Fruit fly (Drosophila melanogaster) whole organism, embryonic: ENCODE measurements around the gene Ppt1.

Experiments
- Ada2b ChIP-seq: fragments of 200-800 bp; sonication (Bioruptor generic); IDR thresholded peaks from 2 replicates; pipeline ENCODE4 v1.3.6; 2022; ENCODE audit warnings: missing biosample characterization, missing genetic modification characterization
- Atf-2 ChIP-seq: fragments of 200-800 bp; sonication (Bioruptor generic); optimal IDR thresholded peaks from 2 replicates; lab custom pipeline; 2016; ENCODE audit warnings: missing biosample characterization, missing genetic modification characterization
- Atf6 ChIP-seq: fragments of 200-800 bp; sonication (Bioruptor generic); IDR thresholded peaks from 2 replicates; pipeline ENCODE4 v1.3.6; 2022; ENCODE audit warnings: missing biosample characterization, missing genetic modification characterization
- CG10462 ChIP-seq: fragments of 200-800 bp; sonication (Bioruptor generic); optimal IDR thresholded peaks from 2 replicates; lab custom pipeline; 2016; ENCODE audit warnings: missing biosample characterization, missing genetic modification characterization
- CG13894 ChIP-seq: fragments of 200-800 bp; sonication (Bioruptor generic); optimal IDR thresholded peaks from 3 replicates; lab custom pipeline; 2018; ENCODE audit warnings: missing biosample characterization, mild to moderate bottlenecking, missing genetic modification characterization, moderate library complexity
- CG14441 ChIP-seq: fragments of 200-800 bp; sonication (Bioruptor generic); IDR thresholded peaks from 2 replicates; pipeline ENCODE4 v1.3.6; 2022; ENCODE audit warnings: missing biosample characterization, missing genetic modification characterization
- CG17359 ChIP-seq: fragments of 200-800 bp; sonication (Bioruptor generic); optimal IDR thresholded peaks from 3 replicates; lab custom pipeline; 2018; ENCODE audit warnings: missing biosample characterization, mild to moderate bottlenecking, missing genetic modification characterization, moderate library complexity
- CG1792 ChIP-seq: fragments of 200-800 bp; sonication (Bioruptor generic); optimal IDR thresholded peaks from 2 replicates; lab custom pipeline; 2016; ENCODE audit warnings: missing biosample characterization, missing genetic modification characterization
- CG2199 ChIP-seq: fragments of 200-800 bp; sonication (Bioruptor generic); IDR thresholded peaks from 3 replicates; pipeline ENCODE4 v1.3.6; 2022; ENCODE audit warnings: missing biosample characterization, missing genetic modification characterization
- CG3281 ChIP-seq: fragments of 200-800 bp; sonication (Bioruptor generic); optimal IDR thresholded peaks from 3 replicates; lab custom pipeline; 2017; ENCODE audit warnings: missing biosample characterization, mild to moderate bottlenecking, missing genetic modification characterization
- CG34224 ChIP-seq: fragments of 200-800 bp; sonication (Bioruptor generic); IDR thresholded peaks from 3 replicates; pipeline ENCODE4 v1.3.6; 2022; ENCODE audit warnings: missing biosample characterization, missing genetic modification characterization; ENCODE audit not compliant: partially characterized antibody
- CG6683 ChIP-seq: fragments of 200-800 bp; sonication (Bioruptor generic); optimal IDR thresholded peaks from 2 replicates; lab custom pipeline; 2017; ENCODE audit warnings: missing biosample characterization, mild to moderate bottlenecking, missing genetic modification characterization, missing genetic modification reagents
- CG6813 ChIP-seq: fragments of 200-800 bp; sonication (Bioruptor generic); optimal IDR thresholded peaks from 2 replicates; lab custom pipeline; 2017; ENCODE audit warnings: missing biosample characterization, missing genetic modification characterization, mild to moderate bottlenecking, moderate library complexity, missing genetic modification reagents
- CG7786 ChIP-seq: fragments of 200-800 bp; sonication (Bioruptor generic); optimal IDR thresholded peaks from 2 replicates; lab custom pipeline; 2016; ENCODE audit warnings: missing biosample characterization, missing genetic modification characterization
- CG8290 ChIP-seq, 3 experiments: fragments of 200-800 bp; sonication (Bioruptor generic); optimal IDR thresholded peaks; 2 replicates each; lab custom pipeline; 2016 to 2019; ENCODE audit warnings: missing biosample characterization in 3 of 3, missing genetic modification characterization in 3 of 3, mild to moderate bottlenecking in 2 of 3, moderate library complexity in 1 of 3
- CG9437 ChIP-seq: fragments of 200-800 bp; sonication (Bioruptor generic); optimal IDR thresholded peaks from 2 replicates; lab custom pipeline; 2018; ENCODE audit warnings: missing biosample characterization, mild to moderate bottlenecking, missing genetic modification characterization
- CG9797 ChIP-seq: fragments of 200-800 bp; sonication (Bioruptor generic); optimal IDR thresholded peaks from 3 replicates; lab custom pipeline; 2018; ENCODE audit warnings: missing biosample characterization, mild to moderate bottlenecking, missing genetic modification characterization
- Chrac-16 ChIP-seq: fragments of 200-800 bp; sonication (Bioruptor generic); optimal IDR thresholded peaks from 3 replicates; lab custom pipeline; 2016; ENCODE audit warnings: missing biosample characterization, missing genetic modification characterization
- D19A ChIP-seq: fragments of 200-800 bp; optimal IDR thresholded peaks from 3 replicates; lab custom pipeline; 2019; ENCODE audit warnings: missing biosample characterization, mild to moderate bottlenecking, missing genetic modification characterization, moderate library complexity
- Deaf1 ChIP-seq: fragments of 200-800 bp; optimal IDR thresholded peaks from 3 replicates; lab custom pipeline; 2019; ENCODE audit warnings: missing biosample characterization, mild to moderate bottlenecking, missing genetic modification characterization, moderate library complexity
- Dp ChIP-seq: fragments of 200-800 bp; sonication (Bioruptor generic); optimal IDR thresholded peaks from 2 replicates; lab custom pipeline; 2018; ENCODE audit warnings: missing biosample characterization, mild to moderate bottlenecking, missing genetic modification characterization, moderate library complexity
- E2f1 ChIP-seq: fragments of 200-800 bp; sonication (Bioruptor generic); IDR thresholded peaks from 2 replicates; pipeline ENCODE4 v1.3.6; 2022; ENCODE audit warnings: missing biosample characterization, missing genetic modification characterization
- Hey ChIP-seq: fragments of 200-800 bp; sonication (Bioruptor generic); optimal IDR thresholded peaks from 3 replicates; lab custom pipeline; 2018; ENCODE audit warnings: missing biosample characterization, mild to moderate bottlenecking, missing genetic modification characterization
- Hmr ChIP-seq: fragments of 200-800 bp; sonication (Bioruptor generic); optimal IDR thresholded peaks from 3 replicates; lab custom pipeline; 2017; ENCODE audit warnings: mild to moderate bottlenecking, missing biosample characterization, missing genetic modification reagents, missing genetic modification characterization
- MTF-1 ChIP-seq: fragments of 200-800 bp; sonication (Bioruptor generic); optimal IDR thresholded peaks from 2 replicates; lab custom pipeline; 2018; ENCODE audit warnings: missing biosample characterization, mild to moderate bottlenecking, missing genetic modification characterization, borderline replicate concordance
- Max ChIP-seq: fragments of 200-800 bp; sonication (Bioruptor generic); optimal IDR thresholded peaks from 2 replicates; lab custom pipeline; 2016; ENCODE audit warnings: missing biosample characterization, mild to moderate bottlenecking, missing genetic modification characterization
- Nf-YB ChIP-seq: fragments of 200-800 bp; sonication (Bioruptor generic); optimal IDR thresholded peaks from 3 replicates; lab custom pipeline; 2019; ENCODE audit warnings: missing biosample characterization, mild to moderate bottlenecking, missing genetic modification characterization, moderate library complexity
- Rx ChIP-seq: fragments of 200-800 bp; sonication (Bioruptor generic); IDR thresholded peaks from 2 replicates; pipeline ENCODE4 v1.3.6; 2022; ENCODE audit warnings: missing biosample characterization, missing genetic modification characterization
- Trl ChIP-seq, 3 experiments: fragments of >200 bp in 2 of 3; fragments of 200-800 bp in 1 of 3; sonication (Bioruptor generic) in 1 of 3; optimal IDR thresholded peaks; 2 replicates in 1 of 3; 3 replicates in 2 of 3; lab custom pipeline; 2016 to 2017; ENCODE audit warnings: missing biosample characterization in 1 of 3, missing genetic modification characterization in 1 of 3
- Xrp1 ChIP-seq: fragments of 200-800 bp; sonication (Bioruptor generic); IDR thresholded peaks from 2 replicates; pipeline ENCODE4 v1.3.6; 2022; ENCODE audit warnings: missing biosample characterization, missing genetic modification characterization
- bbx ChIP-seq: fragments of 200-800 bp; sonication (Bioruptor generic); IDR thresholded peaks from 2 replicates; pipeline ENCODE4 v1.3.6; 2022; ENCODE audit warnings: missing biosample characterization, missing genetic modification characterization; ENCODE audit not compliant: partially characterized antibody
- caup ChIP-seq: fragments of 200-800 bp; sonication (Bioruptor generic); optimal IDR thresholded peaks from 3 replicates; lab custom pipeline; 2017; ENCODE audit warnings: missing biosample characterization, mild to moderate bottlenecking, missing genetic modification characterization, moderate library complexity; ENCODE audit not compliant: severe bottlenecking
- disco-r ChIP-seq: fragments of 200-800 bp; sonication (Bioruptor generic); optimal IDR thresholded peaks from 2 replicates; lab custom pipeline; 2016; ENCODE audit warnings: missing biosample characterization, missing genetic modification characterization
- eve ChIP-seq, 2 experiments: fragments of >200 bp; optimal IDR thresholded peaks; 2 replicates each; lab custom pipeline; 2017; ENCODE audit warnings: missing biosample characterization in 2 of 2, missing genetic modification characterization in 2 of 2
- fd102C ChIP-seq: fragments of 200-800 bp; sonication (Bioruptor generic); optimal IDR thresholded peaks from 2 replicates; lab custom pipeline; 2018; ENCODE audit warnings: missing biosample characterization, mild to moderate bottlenecking, missing genetic modification characterization, moderate library complexity
- fu2 ChIP-seq: fragments of 200-800 bp; sonication (Bioruptor generic); optimal IDR thresholded peaks from 2 replicates; lab custom pipeline; 2016; ENCODE audit warnings: missing biosample characterization, missing genetic modification characterization
- inv ChIP-seq: fragments of 200-800 bp; sonication (Bioruptor generic); IDR thresholded peaks from 2 replicates; pipeline ENCODE4 v1.3.6; 2022; ENCODE audit warnings: missing biosample characterization, missing genetic modification characterization; ENCODE audit not compliant: partially characterized antibody
- mam ChIP-seq: fragments of 200-800 bp; sonication (Bioruptor generic); optimal IDR thresholded peaks from 3 replicates; lab custom pipeline; 2016; ENCODE audit warnings: missing biosample characterization, missing genetic modification characterization
- pita ChIP-seq: fragments of 200-800 bp; sonication (Bioruptor generic); optimal IDR thresholded peaks from 2 replicates; lab custom pipeline; 2017; ENCODE audit warnings: missing biosample characterization, mild to moderate bottlenecking, missing genetic modification characterization
- prd ChIP-seq, 3 experiments: fragments of >200 bp in 2 of 3; fragments of 200-800 bp in 1 of 3; sonication (Bioruptor generic) in 1 of 3; optimal IDR thresholded peaks in 2 of 3; IDR thresholded peaks in 1 of 3; 2 replicates in 2 of 3; 3 replicates in 1 of 3; pipeline versions ENCODE4 v1.3.6 to Lab custom; 2017 to 2022; ENCODE audit warnings: missing biosample characterization in 1 of 3, missing genetic modification characterization in 1 of 3
- schlank ChIP-seq: fragments of 200-800 bp; sonication (Bioruptor generic); optimal IDR thresholded peaks from 2 replicates; lab custom pipeline; 2018; ENCODE audit warnings: missing biosample characterization, mild to moderate bottlenecking, missing genetic modification characterization
- sisA ChIP-seq: fragments of 200-800 bp; sonication (Bioruptor generic); IDR thresholded peaks from 2 replicates; pipeline ENCODE4 v1.3.6; 2022; ENCODE audit warnings: missing biosample characterization, missing genetic modification characterization
- stwl ChIP-seq: fragments of 200-800 bp; sonication (Bioruptor generic); optimal IDR thresholded peaks from 3 replicates; lab custom pipeline; 2018; ENCODE audit warnings: missing biosample characterization, mild to moderate bottlenecking, missing genetic modification characterization, moderate library complexity
- tll ChIP-seq, 2 experiments: fragments of 200-800 bp in 1 of 2; fragments of >200 bp in 1 of 2; sonication (Bioruptor generic) in 1 of 2; optimal IDR thresholded peaks; 2 replicates each; lab custom pipeline; 2017 to 2019; ENCODE audit warnings: missing biosample characterization in 2 of 2, missing genetic modification characterization in 2 of 2, mild to moderate bottlenecking in 1 of 2, moderate library complexity in 1 of 2
- twi ChIP-seq: fragments of 200-800 bp; optimal IDR thresholded peaks from 2 replicates; lab custom pipeline; 2019; ENCODE audit warnings: missing biosample characterization, mild to moderate bottlenecking, missing genetic modification characterization, moderate library complexity
- wek ChIP-seq: fragments of 200-800 bp; sonication (Bioruptor generic); optimal IDR thresholded peaks from 3 replicates; lab custom pipeline; 2018; ENCODE audit warnings: missing biosample characterization, mild to moderate bottlenecking, missing genetic modification characterization, moderate library complexity
- zen2 ChIP-seq: fragments of 200-800 bp; sonication (Bioruptor generic); IDR thresholded peaks from 3 replicates; pipeline ENCODE4 v1.3.6; 2022; ENCODE audit warnings: missing biosample characterization, missing genetic modification characterization; ENCODE audit not compliant: partially characterized antibody

Gene Ppt1

dm6 chrX:8690003-8690402 is at the start of gene Ppt1, which contains the start of gene Ogg1 (continued):
- peak; percentile 61 for TF ChIP-seq Chrac-16
- no peak for TF ChIP-seq E2f1
- no peak for TF ChIP-seq MTF-1 (GFP tag; lab: Kevin White, UChicago)
- no peak for TF ChIP-seq fd102C (GFP tag; lab: Kevin White, UChicago)
- TF ChIP-seq Atf6 (GFP tag; lab: Robert Waterston, UW) = no peak
- TF ChIP-seq CG8290 (GFP tag; optimal IDR thresholded peaks at IDR 0.05; lab: Kevin White, UChicago) = peak; percentile 87
- TF ChIP-seq CG8290 (tag; optimal IDR thresholded peaks at IDR 0.05; lab: Kevin White, UChicago) = peak; percentile 76 to 80
- peak; percentile 41 for TF ChIP-seq Dp (GFP tag; lab: Kevin White, UChicago)
- TF ChIP-seq CG6683 = peak; percentile 0
- peak; percentile 22 for TF ChIP-seq CG10462 (GFP tag; lab: Kevin White, UChicago)
- TF ChIP-seq pita (GFP tag; lab: Kevin White, UChicago) = no peak
- TF ChIP-seq CG7786 = peak; percentile 42
- TF ChIP-seq CG9437 = no peak
- TF ChIP-seq D19A (tag; lab: Kevin White, UChicago) = peak; percentile 7
- TF ChIP-seq prd (optimal IDR thresholded peaks at IDR 0.05; lab: Kevin White, UChicago) = no peak
- peak; percentile 45; the same call in 1 of the 3 replicates for TF ChIP-seq prd (GFP tag; IDR thresholded peaks at IDR 0.05; lab: Robert Waterston, UW)
- no peak for TF ChIP-seq Rx
- TF ChIP-seq CG9797 (GFP tag; lab: Kevin White, UChicago) = peak; percentile 8
- no peak; the same call in 1 of the 2 replicates for TF ChIP-seq sisA (GFP tag; lab: Robert Waterston, UW)
- peak; percentile 41 for TF ChIP-seq CG17359 (tag; lab: Kevin White, UChicago)
- TF ChIP-seq twi (tag; lab: Kevin White, UChicago) = peak; percentile 30
- TF ChIP-seq Hmr (GFP tag; lab: Kevin White, UChicago) = peak; percentile 59
- TF ChIP-seq bbx = peak; percentile 25; the same call in 1 of the 2 replicates
- peak; percentile 59 for TF ChIP-seq caup
- TF ChIP-seq schlank (tag; lab: Kevin White, UChicago) = peak; percentile 11
- TF ChIP-seq tll (GFP tag; optimal IDR thresholded peaks at IDR 0.05; lab: Kevin White, UChicago) = no peak
- peak; percentile 33; the same call in 1 of the 2 replicates for TF ChIP-seq Xrp1 (GFP tag; lab: Robert Waterston, UW)
- TF ChIP-seq disco-r (GFP tag; lab: Kevin White, UChicago) = no peak
- peak; percentile 45 for TF ChIP-seq fu2 (GFP tag; lab: Kevin White, UChicago)
- peak; percentile 51 for TF ChIP-seq CG3281 (GFP tag; lab: Kevin White, UChicago)
- peak; percentile 48 for TF ChIP-seq CG13894 (tag; lab: Kevin White, UChicago)
- peak in 1 of 2 experiments; percentile 87 for TF ChIP-seq eve (GFP tag; optimal IDR thresholded peaks at IDR 0.05; lab: Kevin White, UChicago)
- TF ChIP-seq zen2 (GFP tag; lab: Robert Waterston, UW) = no peak
- TF ChIP-seq Hey = no peak
- TF ChIP-seq wek (GFP tag; lab: Kevin White, UChicago) = peak; percentile 100
- TF ChIP-seq CG6813 (GFP tag; lab: Kevin White, UChicago) = no peak
- peak; percentile 66 for TF ChIP-seq CG34224 (GFP tag; lab: Robert Waterston, UW)
- TF ChIP-seq Max (GFP tag; lab: Kevin White, UChicago) = peak; percentile 36
- TF ChIP-seq Trl (optimal IDR thresholded peaks at IDR 0.05; lab: Kevin White, UChicago) = no peak
- peak; percentile 71 for TF ChIP-seq Trl (GFP tag; optimal IDR thresholded peaks at IDR 0.05; lab: Kevin White, UChicago)
- no peak for TF ChIP-seq CG2199 (GFP tag; lab: Robert Waterston, UW)
- TF ChIP-seq inv (GFP tag; lab: Robert Waterston, UW) = no peak
- peak; percentile 97 for TF ChIP-seq stwl
- peak; percentile 13 for TF ChIP-seq Deaf1
- TF ChIP-seq Ada2b (GFP tag; lab: Robert Waterston, UW) = peak; percentile 46; the same call in 1 of the 2 replicates
- TF ChIP-seq Nf-YB = peak; percentile 8
- TF ChIP-seq CG1792 (GFP tag; lab: Kevin White, UChicago) = peak; percentile 2
- TF ChIP-seq Atf-2 (GFP tag; lab: Kevin White, UChicago) = peak; percentile 53
- peak; percentile 39; the same call in 1 of the 2 replicates for TF ChIP-seq CG14441 (GFP tag; lab: Robert Waterston, UW)
- peak; percentile 70 for TF ChIP-seq mam
